Worm (Caenorhabditis elegans) whole organism, L1 larva: ENCODE measurements around the gene T13G4.7.

Experiments used
- dpl-1 ChIP-seq, 3 experiments: fragments of 150-350 bp in 2 of 3; sonication (generic microtip) in 1 of 3; optimal IDR thresholded peaks; 2 replicates each; lab custom pipeline; 2014 to 2017; ENCODE audit warnings: missing biosample characterization in 3 of 3, missing genetic modification characterization in 3 of 3, missing genetic modification reagents in 3 of 3
- skn-1 ChIP-seq: fragments of 150-350 bp; optimal IDR thresholded peaks from 2 replicates; lab custom pipeline; 2014; ENCODE audit warnings: missing biosample characterization, missing genetic modification characterization
- unc-62 ChIP-seq: fragments of 150-350 bp; optimal IDR thresholded peaks from 2 replicates; lab custom pipeline; 2014; ENCODE audit warnings: missing biosample characterization, missing genetic modification reagents, missing genetic modification characterization

DNA sequence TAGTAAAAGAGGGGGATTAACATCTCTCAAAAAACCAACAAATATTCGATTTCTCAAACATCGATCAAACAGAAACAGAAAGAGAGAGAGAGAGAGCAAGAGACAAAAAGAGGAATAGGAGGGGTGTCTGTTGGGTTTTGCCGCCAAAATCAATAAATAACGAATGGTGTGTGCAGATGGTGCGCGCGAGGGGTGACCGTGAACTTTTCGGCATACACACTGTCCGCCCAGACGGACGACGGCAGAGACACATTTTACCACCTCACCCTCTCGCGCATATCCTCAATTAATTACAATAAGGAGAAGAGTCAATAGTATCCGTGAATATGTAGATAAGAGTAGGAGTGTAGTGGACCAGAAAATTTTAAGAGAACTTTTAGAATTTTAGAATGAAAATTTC is 16.5 kb upstream of the T13G4.7 start:
- TF ChIP-seq unc-62 (GFP tag; lab: Kevin White, UChicago) (no peak), dpl-1 (GFP tag; optimal IDR thresholded peaks at IDR 0.05; lab: Kevin White, UChicago) (no peak), skn-1 (tag; lab: Kevin White, UChicago) (no peak)
